Worm (Caenorhabditis elegans) whole organism, L4 larva: ENCODE results near the gene sptl-2.

ENCODE experiments used
- D1046.2 ChIP-seq: fragments of 200-800 bp; sonication (Bioruptor generic); IDR thresholded peaks from 2 replicates; pipeline ENCODE4 v1.3.6; 2022; ENCODE audit warnings: missing genetic modification characterization, missing compliant biosample characterization
- F26F4.8 ChIP-seq: fragments of 200-800 bp; sonication (Bioruptor generic); conservative IDR thresholded peaks from 2 replicates; pipeline ENCODE4 v1.3.6; 2022; ENCODE audit warnings: missing genetic modification characterization, missing compliant biosample characterization
- F49E8.2 ChIP-seq: sonication (generic microtip); optimal IDR thresholded peaks from 2 replicates; lab custom pipeline; 2016; ENCODE audit warnings: missing compliant biosample characterization, mild to moderate bottlenecking, missing genetic modification characterization, borderline replicate concordance
- R02D3.7 ChIP-seq: fragments of 150-350 bp; sonication (generic microtip); optimal IDR thresholded peaks from 3 replicates; lab custom pipeline; 2014; ENCODE audit warnings: missing biosample characterization, missing genetic modification characterization
- T26A8.4 ChIP-seq: fragments of 200-800 bp; sonication (Bioruptor generic); IDR thresholded peaks from 2 replicates; pipeline ENCODE4 v1.3.6; 2022; ENCODE audit warnings: missing genetic modification characterization, missing compliant biosample characterization
- Y5F2A.4 ChIP-seq: fragments of 200-800 bp; sonication (Bioruptor generic); optimal IDR thresholded peaks from 2 replicates; lab custom pipeline; 2018; ENCODE audit warnings: mild to moderate bottlenecking, missing genetic modification characterization, missing compliant biosample characterization
- ZK546.5 ChIP-seq, 2 experiments: sonication (generic microtip); optimal IDR thresholded peaks; 2 replicates each; lab custom pipeline; 2017; ENCODE audit warnings: missing biosample characterization in 2 of 2, missing genetic modification characterization in 2 of 2
- ama-1 ChIP-seq: fragments of 150-350 bp; optimal IDR thresholded peaks from 2 replicates; lab custom pipeline; 2014; ENCODE audit warnings: inconsistent platforms, mixed read lengths
- attf-4 ChIP-seq: sonication (generic microtip); optimal IDR thresholded peaks from 3 replicates; lab custom pipeline; 2017; ENCODE audit warnings: missing biosample characterization, missing genetic modification characterization
- ceh-20 ChIP-seq: fragments of 200-800 bp; sonication (Bioruptor generic); IDR thresholded peaks from 2 replicates; pipeline ENCODE4 v1.3.6; 2022; ENCODE audit warnings: missing genetic modification reagents, missing genetic modification characterization, missing compliant biosample characterization
- ceh-28 ChIP-seq: fragments of 150-350 bp; optimal IDR thresholded peaks from 2 replicates; lab custom pipeline; 2014; ENCODE audit warnings: missing biosample characterization, missing genetic modification reagents, missing genetic modification characterization
- ceh-44 ChIP-seq: fragments of 200-800 bp; sonication (Bioruptor generic); IDR thresholded peaks from 2 replicates; pipeline ENCODE4 v1.3.6; 2022; ENCODE audit warnings: missing genetic modification reagents, missing genetic modification characterization, missing compliant biosample characterization
- ctbp-1 ChIP-seq: fragments of 200-800 bp; sonication (Bioruptor generic); IDR thresholded peaks from 2 replicates; pipeline ENCODE4 v1.3.6; 2022; ENCODE audit warnings: missing genetic modification reagents, missing genetic modification characterization, missing compliant biosample characterization
- daf-16 ChIP-seq, 3 experiments: sonication (generic microtip); optimal IDR thresholded peaks; 2 replicates each; lab custom pipeline; 2016 to 2017; ENCODE audit warnings: missing genetic modification characterization in 3 of 3, missing genetic modification reagents in 3 of 3, mild to moderate bottlenecking in 2 of 3, missing compliant biosample characterization in 2 of 3, missing biosample characterization in 1 of 3, moderate library complexity in 1 of 3
- dmd-8 ChIP-seq: fragments of 200-800 bp; sonication (Bioruptor generic); IDR thresholded peaks from 2 replicates; pipeline ENCODE4 v1.3.6; 2022; ENCODE audit warnings: missing genetic modification characterization, missing compliant biosample characterization
- dve-1 ChIP-seq: sonication (generic microtip); optimal IDR thresholded peaks from 2 replicates; lab custom pipeline; 2017; ENCODE audit warnings: antibody characterized with exemption, mild to moderate bottlenecking, missing genetic modification characterization, missing compliant biosample characterization; ENCODE audit not compliant: insufficient read depth
- egl-43 ChIP-seq: fragments of 200-800 bp; sonication (Bioruptor generic); IDR thresholded peaks from 2 replicates; pipeline ENCODE4 v1.3.6; 2022; ENCODE audit warnings: missing genetic modification reagents, missing genetic modification characterization, missing compliant biosample characterization
- fos-1 ChIP-seq: fragments of 150-350 bp; optimal IDR thresholded peaks from 2 replicates; lab custom pipeline; 2014; ENCODE audit warnings: missing biosample characterization, missing genetic modification characterization
- gei-8 ChIP-seq: fragments of 200-800 bp; sonication (Bioruptor generic); optimal IDR thresholded peaks from 2 replicates; lab custom pipeline; 2018; ENCODE audit warnings: mild to moderate bottlenecking, missing genetic modification characterization, missing compliant biosample characterization
- hlh-11 ChIP-seq: fragments of 200-800 bp; sonication (Bioruptor generic); optimal IDR thresholded peaks from 2 replicates; lab custom pipeline; 2018; ENCODE audit warnings: mild to moderate bottlenecking, missing genetic modification characterization, missing compliant biosample characterization
- hmg-1.1 ChIP-seq: fragments of 200-800 bp; sonication (Bioruptor generic); IDR thresholded peaks from 2 replicates; pipeline ENCODE4 v1.3.6; 2022; ENCODE audit warnings: missing genetic modification reagents, missing genetic modification characterization, missing compliant biosample characterization
- lin-1 ChIP-seq: fragments of 200-800 bp; sonication (Bioruptor generic); IDR thresholded peaks from 2 replicates; pipeline ENCODE4 v1.3.6; 2022; ENCODE audit warnings: missing genetic modification reagents, missing genetic modification characterization, missing compliant biosample characterization
- lin-29 ChIP-seq: fragments of 200-800 bp; sonication (Bioruptor generic); IDR thresholded peaks from 2 replicates; pipeline ENCODE4 v1.3.6; 2022; ENCODE audit warnings: missing genetic modification reagents, missing genetic modification characterization, missing compliant biosample characterization
- lin-38 ChIP-seq: fragments of 200-800 bp; sonication (Bioruptor generic); IDR thresholded peaks from 2 replicates; pipeline ENCODE4 v1.3.6; 2022; ENCODE audit warnings: missing genetic modification reagents, missing genetic modification characterization, missing compliant biosample characterization
- mdl-1 ChIP-seq, 2 experiments: fragments of 150-350 bp in 1 of 2; sonication (generic microtip) in 1 of 2; optimal IDR thresholded peaks; 2 replicates each; lab custom pipeline; 2014 to 2017; ENCODE audit warnings: missing biosample characterization in 2 of 2, missing genetic modification characterization in 2 of 2
- mep-1 ChIP-seq: fragments of 150-350 bp; sonication (generic microtip); optimal IDR thresholded peaks from 3 replicates; lab custom pipeline; 2014; ENCODE audit warnings: missing biosample characterization, missing genetic modification characterization
- mes-2 ChIP-seq: sonication (generic microtip); optimal IDR thresholded peaks from 2 replicates; lab custom pipeline; 2016; ENCODE audit warnings: missing genotype, mild to moderate bottlenecking, missing genetic modification characterization, missing compliant biosample characterization; ENCODE audit not compliant: poor library complexity, severe bottlenecking
- mxl-2 ChIP-seq: fragments of 200-800 bp; sonication (Bioruptor generic); conservative IDR thresholded peaks from 2 replicates; pipeline ENCODE4 v1.3.6; 2022; ENCODE audit warnings: missing genetic modification reagents, missing genetic modification characterization, missing compliant biosample characterization
- mxl-3 ChIP-seq: fragments of 200-800 bp; sonication (Bioruptor generic); optimal IDR thresholded peaks from 2 replicates; lab custom pipeline; 2018; ENCODE audit warnings: mild to moderate bottlenecking, missing genetic modification characterization, missing compliant biosample characterization
- nhr-102 ChIP-seq: sonication (generic microtip); optimal IDR thresholded peaks from 2 replicates; lab custom pipeline; 2016; ENCODE audit warnings: mild to moderate bottlenecking, missing genetic modification characterization, moderate library complexity, missing compliant biosample characterization
- nhr-25 ChIP-seq: sonication (generic microtip); optimal IDR thresholded peaks from 2 replicates; lab custom pipeline; 2017; ENCODE audit warnings: missing genetic modification characterization, mild to moderate bottlenecking, missing compliant biosample characterization, antibody characterized with exemption, moderate library complexity, borderline replicate concordance; ENCODE audit not compliant: insufficient read depth
- nhr-41 ChIP-seq: fragments of 200-800 bp; sonication (Bioruptor generic); IDR thresholded peaks from 2 replicates; pipeline ENCODE4 v1.3.6; 2022; ENCODE audit warnings: missing genetic modification reagents, missing genetic modification characterization, missing compliant biosample characterization
- nhr-42 ChIP-seq: fragments of 200-800 bp; sonication (Bioruptor generic); IDR thresholded peaks from 2 replicates; pipeline ENCODE4 v1.3.6; 2022; ENCODE audit warnings: missing genetic modification characterization, missing compliant biosample characterization
- nhr-48 ChIP-seq: sonication (generic microtip); optimal IDR thresholded peaks from 2 replicates; lab custom pipeline; 2016; ENCODE audit warnings: mild to moderate bottlenecking, missing genetic modification characterization, missing compliant biosample characterization
- nhr-6 ChIP-seq: fragments of 150-350 bp; optimal IDR thresholded peaks from 2 replicates; lab custom pipeline; 2014; ENCODE audit warnings: missing biosample characterization, missing genetic modification characterization
- pha-4 ChIP-seq, 2 experiments: fragments of 150-350 bp in 1 of 2; fragments of 200-800 bp in 1 of 2; sonication (Bioruptor generic) in 1 of 2; IDR thresholded peaks in 1 of 2; optimal IDR thresholded peaks in 1 of 2; 2 replicates each; pipeline versions ENCODE4 v1.3.6 to Lab custom; 2014 to 2022; ENCODE audit warnings: missing genetic modification characterization in 2 of 2, missing genetic modification reagents in 2 of 2, missing biosample characterization in 1 of 2, missing compliant biosample characterization in 1 of 2
- pqm-1 ChIP-seq: sonication (generic microtip); optimal IDR thresholded peaks from 2 replicates; lab custom pipeline; 2017; ENCODE audit warnings: missing biosample characterization, missing genetic modification characterization
- rbr-2 ChIP-seq: sonication (generic microtip); optimal IDR thresholded peaks from 2 replicates; lab custom pipeline; 2016; ENCODE audit warnings: missing genotype, missing genetic modification characterization, missing compliant biosample characterization
- sdz-12 ChIP-seq: fragments of 200-800 bp; sonication (Bioruptor generic); optimal IDR thresholded peaks from 2 replicates; lab custom pipeline; 2018; ENCODE audit warnings: mild to moderate bottlenecking, missing genetic modification characterization, missing compliant biosample characterization
- snpc-1.2 ChIP-seq: fragments of 200-800 bp; sonication (Bioruptor generic); IDR thresholded peaks from 2 replicates; pipeline ENCODE4 v1.3.6; 2022; ENCODE audit warnings: missing genetic modification reagents, missing genetic modification characterization, missing compliant biosample characterization
- snpc-4 ChIP-seq: fragments of 150-350 bp; optimal IDR thresholded peaks from 2 replicates; lab custom pipeline; 2014; ENCODE audit warnings: missing biosample characterization, missing genetic modification characterization
- spr-3 ChIP-seq: fragments of 200-800 bp; sonication (Bioruptor generic); optimal IDR thresholded peaks from 2 replicates; lab custom pipeline; 2018; ENCODE audit warnings: mild to moderate bottlenecking, missing genetic modification characterization, missing compliant biosample characterization
- unc-39 ChIP-seq: sonication (generic microtip); optimal IDR thresholded peaks from 2 replicates; lab custom pipeline; 2017; ENCODE audit warnings: missing biosample characterization, missing genetic modification characterization
- unc-62 ChIP-seq, 3 experiments: fragments of 150-350 bp in 1 of 3; sonication (generic microtip); optimal IDR thresholded peaks in 2 of 3; peaks in 1 of 3; 1 replicate in 1 of 3; 2 replicates in 2 of 3; lab custom pipeline; 2014 to 2017; ENCODE audit warnings: missing biosample characterization in 3 of 3, missing genetic modification characterization in 3 of 3, missing genetic modification reagents in 3 of 3, missing genotype in 1 of 3
- zip-11 ChIP-seq: fragments of 200-800 bp; sonication (Bioruptor generic); IDR thresholded peaks from 2 replicates; pipeline ENCODE4 v1.3.6; 2022; ENCODE audit warnings: missing genetic modification characterization, missing compliant biosample characterization
- zip-2 ChIP-seq: fragments of 150-350 bp; optimal IDR thresholded peaks from 2 replicates; lab custom pipeline; 2014; ENCODE audit warnings: missing biosample characterization, missing genetic modification characterization
- ztf-7 ChIP-seq: fragments of 150-350 bp; optimal IDR thresholded peaks from 2 replicates; lab custom pipeline; 2014; ENCODE audit warnings: missing biosample characterization, missing genetic modification characterization

The sptl-2 gene

ce11 chrV:8012032-8012431, 5.0 kb upstream of the sptl-2 start, which contains the start of gene rpb-9:
Gene rpb-9, minus strand, starts transcription at chrV:8012345.
- TF ChIP-seq hmg-1.1 (GFP tag; lab: Robert Waterston, UW) (no peak), mdl-1 (tag; optimal IDR thresholded peaks at IDR 0.05; lab: Kevin White, UChicago) (no peak), nhr-6 (tag; lab: Kevin White, UChicago) (no peak), ama-1 (lab: Kevin White, UChicago) (peak; percentile 57), dve-1 (tag; lab: Kevin White, UChicago) (peak; percentile 1), nhr-42 (GFP tag; lab: Robert Waterston, UW) (no peak), lin-29 (GFP tag; lab: Robert Waterston, UW) (no peak), T26A8.4 (GFP tag; lab: Robert Waterston, UW) (peak; percentile 43; the same call in 1 of the 2 replicates), ZK546.5 (tag; optimal IDR thresholded peaks at IDR 0.05; lab: Kevin White, UChicago) (no peak), zip-2 (tag; lab: Kevin White, UChicago) (no peak), pqm-1 (tag; lab: Kevin White, UChicago) (no peak), F26F4.8 (no peak), nhr-41 (GFP tag; lab: Robert Waterston, UW) (no peak), F49E8.2 (peak; percentile 8), mes-2 (tag; lab: Kevin White, UChicago) (peak; percentile 35), R02D3.7 (tag; lab: Kevin White, UChicago) (no peak), hlh-11 (tag; lab: Kevin White, UChicago) (no peak), nhr-102 (tag; lab: Kevin White, UChicago) (peak; percentile 4), ztf-7 (no peak), mxl-3 (no peak), pha-4 (GFP tag; IDR thresholded peaks at IDR 0.05; lab: Robert Waterston, UW) (no peak), pha-4 (tag; optimal IDR thresholded peaks at IDR 0.05; lab: Kevin White, UChicago) (no peak), unc-39 (tag; lab: Kevin White, UChicago) (no peak), D1046.2 (no peak), fos-1 (tag; lab: Kevin White, UChicago) (no peak), snpc-4 (tag; lab: Kevin White, UChicago) (no peak), spr-3 (GFP tag; lab: Kevin White, UChicago) (no peak), daf-16 (GFP tag; optimal IDR thresholded peaks at IDR 0.05; lab: Kevin White, UChicago) (no peak), daf-16 (tag; optimal IDR thresholded peaks at IDR 0.05; lab: Kevin White, UChicago) (peak; percentile 3), lin-38 (GFP tag; lab: Robert Waterston, UW) (peak; percentile 39), lin-1 (GFP tag; lab: Robert Waterston, UW) (peak; percentile 53; the same call in 1 of the 2 replicates)

ce11 chrV:8013901-8014388, 3.1 kb upstream of the sptl-2 start, which contains the start of gene Y97E10AR.6:
Gene Y97E10AR.6, minus strand, starts transcription at chrV:8013951.
- TF ChIP-seq ctbp-1 (GFP tag; lab: Robert Waterston, UW) (no peak), daf-16 (GFP tag; optimal IDR thresholded peaks at IDR 0.05; lab: Kevin White, UChicago) (no peak), daf-16 (tag; optimal IDR thresholded peaks at IDR 0.05; lab: Kevin White, UChicago) (peak; percentile 25), ceh-20 (GFP tag; lab: Robert Waterston, UW) (no peak), mep-1 (peak; percentile 35), nhr-48 (tag; lab: Kevin White, UChicago) (no peak), dmd-8 (GFP tag; lab: Robert Waterston, UW) (no peak), nhr-25 (tag; lab: Kevin White, UChicago) (no peak), Y5F2A.4 (GFP tag; lab: Kevin White, UChicago) (no peak), lin-29 (GFP tag; lab: Robert Waterston, UW) (no peak), ceh-44 (GFP tag; lab: Robert Waterston, UW) (no peak), unc-39 (tag; lab: Kevin White, UChicago) (no peak), rbr-2 (tag; lab: Kevin White, UChicago) (peak; percentile 26), nhr-6 (tag; lab: Kevin White, UChicago) (no peak), egl-43 (GFP tag; lab: Robert Waterston, UW) (no peak), nhr-102 (tag; lab: Kevin White, UChicago) (no peak), sdz-12 (GFP tag; lab: Kevin White, UChicago) (no peak), nhr-41 (GFP tag; lab: Robert Waterston, UW) (no peak), hmg-1.1 (GFP tag; lab: Robert Waterston, UW) (0 out of 2 replicates have a peak, but pooled peaks have one; percentile 22), ceh-28 (tag; lab: Kevin White, UChicago) (no peak), gei-8 (GFP tag; lab: Kevin White, UChicago) (no peak), ztf-7 (peak; percentile 23), unc-62 (GFP tag; optimal IDR thresholded peaks at IDR 0.05 in 1 of 2; lab: Kevin White, UChicago) (no peak), unc-62 (tag; optimal IDR thresholded peaks at IDR 0.05; lab: Kevin White, UChicago) (no peak), zip-11 (no peak), snpc-1.2 (GFP tag; lab: Robert Waterston, UW) (no peak), mxl-2 (GFP tag; lab: Robert Waterston, UW) (no peak), mdl-1 (tag; optimal IDR thresholded peaks at IDR 0.05; lab: Kevin White, UChicago) (peak in 1 of 2 experiments; percentile 64), attf-4 (tag; lab: Kevin White, UChicago) (no peak)
